Fruit fly (Drosophila melanogaster): Measurements from ENCODE around the gene CG10657.

CG10657 gene

DNA sequence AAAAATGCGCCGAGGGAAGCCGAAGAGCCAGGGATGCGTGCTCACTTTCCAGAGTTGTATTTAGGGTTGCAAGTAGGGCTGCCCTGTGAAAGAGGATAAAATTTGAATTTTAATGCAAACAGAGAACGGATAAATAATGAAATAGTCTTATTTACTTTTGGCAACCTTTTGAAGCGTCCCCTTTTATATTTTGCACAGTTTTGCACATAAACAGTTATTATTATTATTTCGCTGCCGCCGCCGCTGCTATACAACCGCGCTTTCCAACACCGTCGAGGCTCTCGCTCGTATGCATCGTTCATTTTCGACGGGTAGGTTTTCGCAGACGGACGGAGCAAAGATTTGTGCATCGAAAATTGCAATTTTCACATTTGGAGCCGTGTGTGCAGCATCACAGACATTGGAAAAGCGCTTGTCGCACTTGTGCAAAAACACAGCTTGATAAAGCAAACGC is 17.8 kb upstream of the CG10657 start, which contains the start of the genes sti and tral (continued):
- TF ChIP-seq CG11504 (tag; optimal IDR thresholded peaks at IDR 0.05) (no peak), CG7987 (GFP tag; optimal IDR thresholded peaks at IDR 0.05) (peak; percentile 68), CG3995 (GFP tag; optimal IDR thresholded peaks at IDR 0.05) (peak; percentile 66), CG13894 (tag; optimal IDR thresholded peaks at IDR 0.05) (peak; percentile 88), CG5953 (GFP tag; IDR thresholded peaks at IDR 0.05) (peak; percentile 57; the same call in 1 of the 2 replicates), Pdp1 (GFP tag; optimal IDR thresholded peaks at IDR 0.05) (peak; percentile 84 to 95), nau (GFP tag; optimal IDR thresholded peaks at IDR 0.05) (no peak), Neu2 (GFP tag; optimal IDR thresholded peaks at IDR 0.05; ENCODE audit: borderline replicate concordance) (peak; percentile 69), Dfd (GFP tag; optimal IDR thresholded peaks at IDR 0.05) (no peak), gcm2 (GFP tag; optimal IDR thresholded peaks at IDR 0.05) (peak; percentile 82), fd102C (GFP tag; optimal IDR thresholded peaks at IDR 0.05) (peak; percentile 44), HHEX (GFP tag; optimal IDR thresholded peaks at IDR 0.05) (peak; percentile 79), Poxn (GFP tag; IDR thresholded peaks at IDR 0.05) (peak; percentile 76), C15 (GFP tag; IDR thresholded peaks at IDR 0.05) (no peak), CG42726 (GFP tag; IDR thresholded peaks at IDR 0.05; ENCODE audit: partially characterized antibody) (no peak; the same call in 1 of the 2 replicates), CG12071 (GFP tag; optimal IDR thresholded peaks at IDR 0.05) (peak; percentile 35), Hey (tag; optimal IDR thresholded peaks at IDR 0.05) (peak; percentile 58), grn (GFP tag; optimal IDR thresholded peaks at IDR 0.05) (peak; percentile 40), mam (GFP tag; optimal IDR thresholded peaks at IDR 0.05) (peak; percentile 97), CG6654 (GFP tag; optimal IDR thresholded peaks at IDR 0.05) (peak; percentile 52), CG1529 (GFP tag; optimal IDR thresholded peaks at IDR 0.05) (peak; percentile 58), YL-1 (GFP tag; optimal IDR thresholded peaks at IDR 0.05) (peak; percentile 95), CG4820 (GFP tag; optimal IDR thresholded peaks at IDR 0.05) (peak; percentile 89), knrl (GFP tag; IDR thresholded peaks at IDR 0.05; ENCODE audit: partially characterized antibody) (peak; percentile 43; the same call in 1 of the 3 replicates), pita (GFP tag; optimal IDR thresholded peaks at IDR 0.05) (no peak), CG32767 (GFP tag; IDR thresholded peaks at IDR 0.05) (peak; percentile 67; the same call in 1 of the 2 replicates), CG10147 (GFP tag; optimal IDR thresholded peaks at IDR 0.05) (peak; percentile 82), CG12744 (GFP tag; optimal IDR thresholded peaks at IDR 0.05) (peak; percentile 90), Atf-2 (GFP tag; optimal IDR thresholded peaks at IDR 0.05) (peak; percentile 87), Bgb (GFP tag; IDR thresholded peaks at IDR 0.05; ENCODE audit: partially characterized antibody) (no peak), Rfx (GFP tag; IDR thresholded peaks at IDR 0.05) (peak; percentile 92), Gug (GFP tag; IDR thresholded peaks at IDR 0.05) (peak; percentile 91), fd3F (GFP tag; optimal IDR thresholded peaks at IDR 0.05) (peak; percentile 73), CG30020 (tag; optimal IDR thresholded peaks at IDR 0.05) (peak; percentile 75), shn (GFP tag; optimal IDR thresholded peaks at IDR 0.05) (peak; percentile 92), Usf (GFP tag; optimal IDR thresholded peaks at IDR 0.05) (peak; percentile 55), ara (GFP tag; IDR thresholded peaks at IDR 0.05) (peak; percentile 87), sr (GFP tag; IDR thresholded peaks at IDR 0.05) (peak; percentile 39; the same call in 1 of the 3 replicates), CG9215 (GFP tag; IDR thresholded peaks at IDR 0.05) (peak; percentile 90), Optix (GFP tag; IDR thresholded peaks at IDR 0.05) (peak; percentile 83; the same call in 2 of the 3 replicates), CG10654 (GFP tag; optimal IDR thresholded peaks at IDR 0.05) (peak; percentile 85), sug (tag; optimal IDR thresholded peaks at IDR 0.05) (peak; percentile 91), Xbp1 (GFP tag; optimal IDR thresholded peaks at IDR 0.05) (peak; percentile 94), Doc3 (GFP tag; IDR thresholded peaks at IDR 0.05; ENCODE audit: partially characterized antibody) (no peak), nom (GFP tag; optimal IDR thresholded peaks at IDR 0.05) (peak; percentile 51), Hr78 (GFP tag; optimal IDR thresholded peaks at IDR 0.05) (no peak), Vsx1 (GFP tag; optimal IDR thresholded peaks at IDR 0.05) (no peak), CG11247 (GFP tag; IDR thresholded peaks at IDR 0.05) (peak; percentile 83), Dp (GFP tag; optimal IDR thresholded peaks at IDR 0.05) (peak; percentile 96)

Measured in whole organism, embryonic.